Fruit fly (Drosophila melanogaster) whole organism, pupa: Measurements from ENCODE around the gene CG34409.

ENCODE experiments used
- CG10348 ChIP-seq: fragments of 200-800 bp; sonication (Bioruptor generic); IDR thresholded peaks from 2 replicates; pipeline ENCODE4 v1.3.6; 2022; ENCODE audit warnings: missing biosample characterization, missing genetic modification characterization
- CG12605 ChIP-seq: fragments of 200-800 bp; sonication (Bioruptor generic); IDR thresholded peaks from 2 replicates; pipeline ENCODE4 v1.3.6; 2022; ENCODE audit warnings: missing biosample characterization, missing genetic modification characterization
- CG13204 ChIP-seq: fragments of 200-800 bp; sonication (Bioruptor generic); optimal IDR thresholded peaks from 2 replicates; lab custom pipeline; 2018; ENCODE audit warnings: missing biosample characterization, mild to moderate bottlenecking, missing genetic modification characterization, moderate library complexity
- CG14655 ChIP-seq: fragments of 200-800 bp; sonication (Bioruptor generic); optimal IDR thresholded peaks from 3 replicates; lab custom pipeline; 2017; ENCODE audit warnings: mild to moderate bottlenecking, missing biosample characterization, missing genetic modification reagents, missing genetic modification characterization
- CG15710 ChIP-seq: fragments of 200-800 bp; sonication (Bioruptor generic); optimal IDR thresholded peaks from 2 replicates; lab custom pipeline; 2018; ENCODE audit warnings: missing biosample characterization, mild to moderate bottlenecking, missing genetic modification characterization, moderate library complexity
- CG17806 ChIP-seq: fragments of 200-800 bp; sonication (Bioruptor generic); optimal IDR thresholded peaks from 2 replicates; lab custom pipeline; 2018; ENCODE audit warnings: missing biosample characterization, mild to moderate bottlenecking, missing genetic modification characterization, moderate library complexity
- CG32121 ChIP-seq: fragments of 200-800 bp; sonication (Bioruptor generic); IDR thresholded peaks from 2 replicates; pipeline ENCODE4 v1.3.6; 2022; ENCODE audit warnings: missing biosample characterization, missing genetic modification characterization
- CG34367 ChIP-seq: fragments of 200-800 bp; sonication (Bioruptor generic); optimal IDR thresholded peaks from 2 replicates; lab custom pipeline; 2018; ENCODE audit warnings: missing biosample characterization, mild to moderate bottlenecking, missing genetic modification characterization
- CG4496 ChIP-seq: fragments of 200-800 bp; sonication (Bioruptor generic); IDR thresholded peaks from 3 replicates; pipeline ENCODE4 v1.3.6; 2022; ENCODE audit warnings: missing biosample characterization, missing genetic modification characterization
- CG8159 ChIP-seq: fragments of 200-800 bp; sonication (Bioruptor generic); optimal IDR thresholded peaks from 3 replicates; lab custom pipeline; 2018; ENCODE audit warnings: missing biosample characterization, mild to moderate bottlenecking, missing genetic modification characterization, moderate library complexity
- CG8301 ChIP-seq: fragments of 200-800 bp; sonication (Bioruptor generic); optimal IDR thresholded peaks from 2 replicates; lab custom pipeline; 2018; ENCODE audit warnings: missing biosample characterization, mild to moderate bottlenecking, missing genetic modification characterization
- CG9948 ChIP-seq: fragments of 200-800 bp; sonication (Bioruptor generic); optimal IDR thresholded peaks from 2 replicates; lab custom pipeline; 2018; ENCODE audit warnings: missing biosample characterization, mild to moderate bottlenecking, missing genetic modification characterization, moderate library complexity
- D1 ChIP-seq: fragments of 200-800 bp; sonication (Bioruptor generic); optimal IDR thresholded peaks from 2 replicates; lab custom pipeline; 2018; ENCODE audit warnings: missing biosample characterization, mild to moderate bottlenecking, missing genetic modification characterization, moderate library complexity
- EcR ChIP-seq: fragments of 200-800 bp; sonication (Bioruptor generic); optimal IDR thresholded peaks from 3 replicates; lab custom pipeline; 2019; ENCODE audit warnings: missing biosample characterization, missing genetic modification characterization, mild to moderate bottlenecking, moderate library complexity, missing genetic modification reagents
- Pif1A ChIP-seq: fragments of 200-800 bp; sonication (Bioruptor generic); optimal IDR thresholded peaks from 3 replicates; lab custom pipeline; 2016; ENCODE audit warnings: missing biosample characterization, missing genetic modification characterization
- Pif1B ChIP-seq: fragments of 200-800 bp; sonication (Bioruptor generic); optimal IDR thresholded peaks from 3 replicates; lab custom pipeline; 2016; ENCODE audit warnings: missing biosample characterization, missing genetic modification characterization
- Snoo ChIP-seq: fragments of 200-800 bp; sonication (Bioruptor generic); optimal IDR thresholded peaks from 3 replicates; lab custom pipeline; 2017; ENCODE audit warnings: missing biosample characterization, mild to moderate bottlenecking, missing genetic modification characterization, inconsistent platforms
- fd96Ca ChIP-seq: fragments of 200-800 bp; sonication (Bioruptor generic); IDR thresholded peaks from 3 replicates; pipeline ENCODE4 v1.3.6; 2022; ENCODE audit warnings: missing biosample characterization, missing genetic modification characterization
- gl ChIP-seq: fragments of 200-800 bp; sonication (Bioruptor generic); optimal IDR thresholded peaks from 2 replicates; lab custom pipeline; 2018; ENCODE audit warnings: missing biosample characterization, mild to moderate bottlenecking, missing genetic modification characterization
- rn ChIP-seq: fragments of 200-800 bp; sonication (Bioruptor generic); IDR thresholded peaks from 2 replicates; pipeline ENCODE4 v1.3.6; 2022; ENCODE audit warnings: missing biosample characterization, missing genetic modification characterization

CG34409 gene

DNA sequence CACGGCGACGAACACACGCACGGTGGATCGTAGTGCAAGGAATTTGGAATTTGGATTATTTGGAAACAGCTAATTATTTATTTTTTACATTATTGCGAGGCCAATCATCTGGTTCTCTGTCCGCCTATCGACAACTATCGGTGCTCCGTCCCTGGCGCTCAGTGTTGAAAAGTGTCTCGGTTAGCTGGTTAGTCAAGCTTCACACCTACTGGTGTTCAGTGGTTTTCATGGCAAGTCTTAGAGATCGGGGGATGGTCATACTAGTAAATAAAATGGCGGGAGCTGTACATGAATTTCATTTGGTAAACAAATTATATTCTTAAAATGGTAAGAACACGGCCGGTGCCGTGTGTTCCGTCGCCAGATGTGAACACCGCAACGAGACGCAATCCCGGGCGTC is 35.3 kb downstream of the CG34409 start, which contains the start of the genes trbd and dmt:
TSS of gene trbd (minus strand) at position 152 of the 400 bp plus-strand sequence.
TSS of gene dmt (plus strand) at position 257 of the 400 bp plus-strand sequence.
- TF ChIP-seq CG15710 (tag; lab: Kevin White, UChicago) (no peak), rn (GFP tag; lab: Robert Waterston, UW) (no peak), CG8159 (tag; lab: Kevin White, UChicago) (no peak), CG10348 (no peak), gl (tag; lab: Kevin White, UChicago) (no peak)

DNA sequence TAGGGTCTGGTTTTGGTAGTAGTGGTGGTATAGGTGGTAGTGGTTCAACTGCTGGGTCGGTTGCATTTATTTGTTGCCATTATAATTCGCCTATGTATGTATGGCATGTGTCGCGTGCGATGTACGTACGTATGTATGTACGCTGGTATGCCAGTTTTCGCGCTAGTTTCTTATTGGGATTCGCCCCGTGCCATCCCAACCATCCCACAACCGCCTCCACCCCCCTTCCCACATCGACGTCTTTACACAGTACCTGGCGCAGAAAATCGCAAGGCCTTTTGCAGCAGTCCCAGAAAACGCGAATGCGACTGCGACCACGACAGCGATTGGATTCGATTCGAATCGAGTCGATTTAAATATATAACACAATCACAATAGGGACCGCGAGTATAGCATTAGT is 35.9 kb downstream of the CG34409 start:
- TF ChIP-seq CG17806 (tag; lab: Kevin White, UChicago) (no peak), Pif1A (GFP tag; lab: Kevin White, UChicago) (no peak), CG9948 (tag; lab: Kevin White, UChicago) (no peak), CG8301 (tag; lab: Kevin White, UChicago) (no peak), CG34367 (tag; lab: Kevin White, UChicago) (no peak), EcR (GFP tag; lab: Kevin White, UChicago) (no peak), CG15710 (tag; lab: Kevin White, UChicago) (no peak), CG10348 (no peak), gl (tag; lab: Kevin White, UChicago) (no peak), fd96Ca (GFP tag; lab: Robert Waterston, UW) (no peak), Pif1B (GFP tag; lab: Kevin White, UChicago) (no peak)

DNA sequence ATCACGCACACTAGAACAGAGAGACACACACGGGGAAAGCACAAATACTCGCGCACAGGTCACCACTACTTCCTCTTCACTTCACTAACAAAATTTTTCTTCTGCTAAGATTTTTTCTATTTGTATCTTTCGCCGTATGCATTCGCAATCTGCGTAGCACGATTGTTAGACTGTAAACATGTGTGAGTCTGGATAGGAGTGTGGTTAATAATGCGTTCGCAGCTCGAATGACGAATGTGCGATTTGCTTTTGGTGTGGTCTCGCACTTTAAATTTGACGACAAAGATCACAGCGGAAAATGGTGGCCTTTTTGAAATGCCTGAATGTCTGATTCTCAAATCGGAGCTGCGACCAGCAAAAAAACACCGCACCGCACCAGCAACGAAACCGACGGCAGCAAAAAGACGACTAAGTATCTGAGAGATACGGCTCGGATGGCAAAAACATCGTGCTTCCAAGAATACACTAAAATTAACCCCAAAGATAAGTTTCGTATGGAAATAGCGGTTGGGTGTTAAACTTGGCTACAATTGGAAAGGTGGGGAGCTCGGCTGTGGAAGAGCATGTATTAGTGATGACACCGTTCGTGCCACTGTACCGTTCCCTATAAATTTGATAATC is 41.0 kb downstream of the CG34409 start, which contains the start of gene Unc-115a:
TSS of gene Unc-115a (minus strand) at position 410 of the 621 bp plus-strand sequence.
- no peak for TF ChIP-seq Pif1B (GFP tag; lab: Kevin White, UChicago)
- no peak for TF ChIP-seq D1 (tag; lab: Kevin White, UChicago)
- peak; percentile 35 for TF ChIP-seq CG34367 (tag; lab: Kevin White, UChicago)
- TF ChIP-seq CG13204 = no peak
- no peak for TF ChIP-seq CG9948 (tag; lab: Kevin White, UChicago)
- TF ChIP-seq fd96Ca (GFP tag; lab: Robert Waterston, UW) = no peak
- TF ChIP-seq CG8301 (tag; lab: Kevin White, UChicago) = no peak
- TF ChIP-seq Snoo (tag; lab: Kevin White, UChicago) = peak; percentile 36
- TF ChIP-seq gl (tag; lab: Kevin White, UChicago) = peak; percentile 43
- TF ChIP-seq CG17806 (tag; lab: Kevin White, UChicago) = peak; percentile 6
- peak; percentile 21 for TF ChIP-seq CG15710 (tag; lab: Kevin White, UChicago)
- no peak for TF ChIP-seq CG12605 (GFP tag; lab: Robert Waterston, UW)

DNA sequence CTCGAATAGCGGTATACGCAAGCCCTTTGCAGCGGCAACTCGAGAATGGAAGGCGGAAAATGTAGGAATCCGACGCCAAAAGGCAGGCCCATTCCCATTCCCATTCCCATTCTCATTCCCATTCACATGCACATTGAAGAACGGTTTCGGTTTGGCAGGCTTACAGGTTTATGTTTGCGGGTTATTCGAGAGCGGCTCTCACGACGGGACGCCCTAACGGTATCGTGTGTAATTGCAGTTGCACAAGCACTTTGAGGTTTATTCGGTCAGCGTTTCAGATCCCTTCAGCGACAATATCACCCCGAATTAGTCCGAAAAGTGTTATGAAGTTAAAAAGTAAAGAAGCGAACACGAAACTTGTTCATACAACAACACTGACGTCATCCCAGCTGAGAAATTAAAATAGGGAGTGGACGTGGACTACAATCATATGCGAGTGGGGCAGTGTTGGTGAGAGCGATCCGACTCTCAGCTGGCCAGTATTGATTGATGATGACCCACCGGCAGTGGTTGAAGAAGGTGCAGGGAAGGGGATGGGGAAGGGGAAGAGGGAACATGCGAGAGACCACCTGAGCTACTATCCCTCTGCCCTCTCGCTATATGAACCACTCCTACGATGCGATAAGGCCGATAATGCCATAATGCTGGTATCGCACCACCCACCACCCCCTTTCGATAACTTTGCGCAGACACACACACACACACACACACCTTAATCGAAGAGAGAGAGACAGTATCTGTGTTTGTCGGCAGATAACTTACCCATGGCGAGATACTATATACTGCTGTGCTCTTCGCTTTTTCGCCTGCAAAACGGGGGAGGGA is 41.8 kb downstream of the CG34409 start:
- TF ChIP-seq EcR (GFP tag; lab: Kevin White, UChicago) (peak; percentile 27), Pif1B (GFP tag; lab: Kevin White, UChicago) (no peak), CG17806 (tag; lab: Kevin White, UChicago) (no peak)

DNA sequence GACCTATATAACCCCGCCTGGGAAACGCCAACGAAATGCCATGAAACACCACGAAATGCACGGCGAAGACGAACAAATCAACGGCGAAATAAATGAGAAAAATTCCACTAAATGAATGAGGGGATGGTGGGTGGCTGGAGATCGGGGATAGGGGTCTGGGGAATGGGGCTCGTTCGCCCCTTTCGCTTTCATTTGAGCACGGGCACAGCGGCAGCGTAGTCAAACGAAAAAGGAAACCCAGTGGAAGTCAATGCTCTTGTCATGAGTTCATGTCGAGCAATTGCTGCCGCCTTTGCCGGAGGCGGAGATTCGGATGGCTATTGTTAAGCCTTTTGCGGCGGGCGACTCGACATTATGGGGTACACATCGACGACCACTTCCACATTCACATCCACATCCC is 42.9 kb downstream of the CG34409 start:
- TF ChIP-seq D1 (tag; lab: Kevin White, UChicago) (no peak), EcR (GFP tag; lab: Kevin White, UChicago) (peak; percentile 68)

DNA sequence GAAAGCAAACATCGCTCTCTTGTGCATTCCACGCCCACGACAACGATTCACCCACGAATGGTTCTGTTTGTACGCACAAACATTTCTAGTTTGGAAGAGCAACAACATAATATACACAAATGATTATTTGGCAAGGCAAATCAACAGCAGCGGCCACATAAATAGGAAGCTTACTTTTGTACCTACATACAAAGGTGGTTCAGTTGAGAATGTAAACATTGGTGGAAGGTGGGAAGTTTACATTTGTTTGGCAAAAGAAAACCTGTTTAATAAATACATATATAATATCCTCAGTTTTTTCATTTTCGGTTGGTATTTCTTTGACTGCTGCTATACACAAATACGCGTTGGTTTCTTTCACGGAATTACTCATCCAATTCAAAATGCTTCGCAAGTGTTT is 43.6 kb downstream of the CG34409 start:
- TF ChIP-seq CG17806 (tag; lab: Kevin White, UChicago) (peak; percentile 38), CG4496 (no peak), Snoo (tag; lab: Kevin White, UChicago) (peak; percentile 27), EcR (GFP tag; lab: Kevin White, UChicago) (no peak), gl (tag; lab: Kevin White, UChicago) (no peak), CG8159 (tag; lab: Kevin White, UChicago) (peak; percentile 33), CG9948 (tag; lab: Kevin White, UChicago) (peak; percentile 30), Pif1B (GFP tag; lab: Kevin White, UChicago) (peak; percentile 37), CG8301 (tag; lab: Kevin White, UChicago) (peak; percentile 71), CG34367 (tag; lab: Kevin White, UChicago) (peak; percentile 7), CG14655 (GFP tag; lab: Kevin White, UChicago) (peak; percentile 67), CG15710 (tag; lab: Kevin White, UChicago) (peak; percentile 12)

DNA sequence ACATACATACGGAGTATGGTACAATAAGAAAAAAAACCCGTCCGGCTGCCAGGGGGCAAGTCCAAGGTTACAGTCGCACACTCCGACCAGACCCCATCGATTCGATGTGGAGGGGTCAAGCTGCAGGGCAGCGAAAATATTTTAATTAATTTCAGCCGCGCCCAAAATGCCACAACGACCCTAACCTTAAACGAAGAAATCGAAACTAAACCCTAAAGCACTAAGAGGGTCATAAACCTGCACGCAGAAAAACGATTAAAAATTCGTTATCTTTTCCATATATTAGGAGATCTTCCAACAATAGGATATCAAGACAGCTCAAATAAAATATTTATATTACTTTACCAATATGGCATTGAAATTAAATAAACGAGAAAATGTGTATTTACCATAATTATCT is 44.3 kb downstream of the CG34409 start:
- TF ChIP-seq CG12605 (GFP tag; lab: Robert Waterston, UW) (no peak), EcR (GFP tag; lab: Kevin White, UChicago) (peak; percentile 30), CG32121 (GFP tag; lab: Robert Waterston, UW) (no peak)
